Fruit fly (Drosophila melanogaster) whole organism: ENCODE data around the gene CG17777.

Experiments used
- pan ChIP-seq: fragments of >200 bp; optimal IDR thresholded peaks from 2 replicates; lab custom pipeline; 2017
- psq ChIP-seq: fragments of >200 bp; optimal IDR thresholded peaks from 2 replicates; lab custom pipeline; 2017

- TF ChIP-seq psq (no peak), pan (lab: Kevin White, UChicago) (no peak)
These were observed 24.3 kb upstream of the CG17777 start, which contains the start of the genes Cyp4d1 and CG3630 for dm6 chrX:2162130-2162907.
